Worm (Caenorhabditis elegans) whole organism, midembryonic: ENCODE results near the gene spsb-1.

ENCODE experiments used
- T22C8.4 ChIP-seq: fragments of 200-800 bp; sonication (Bioruptor generic); IDR thresholded peaks from 2 replicates; pipeline ENCODE4 v1.3.6; 2022; ENCODE audit warnings: missing genetic modification characterization, missing compliant biosample characterization
- cog-1 ChIP-seq: sonication (generic microtip); optimal IDR thresholded peaks from 2 replicates; lab custom pipeline; 2016; ENCODE audit warnings: missing genetic modification characterization, missing compliant biosample characterization
- flt-1 ChIP-seq: fragments of 200-800 bp; sonication (Bioruptor generic); IDR thresholded peaks from 2 replicates; pipeline ENCODE4 v1.3.6; 2022; ENCODE audit warnings: missing genetic modification characterization, missing compliant biosample characterization
- klf-2 ChIP-seq: fragments of 200-800 bp; sonication (Bioruptor generic); conservative IDR thresholded peaks from 2 replicates; pipeline ENCODE4 v1.3.6; 2022; ENCODE audit warnings: missing genetic modification reagents, missing genetic modification characterization, missing compliant biosample characterization
- med-1 ChIP-seq: sonication (generic microtip); optimal IDR thresholded peaks from 2 replicates; lab custom pipeline; 2017; ENCODE audit warnings: missing genetic modification characterization, mild to moderate bottlenecking, missing compliant biosample characterization, antibody characterized with exemption, missing genetic modification reagents; ENCODE audit not compliant: insufficient read depth
- ref-1 ChIP-seq: fragments of 200-800 bp; sonication (Bioruptor generic); conservative IDR thresholded peaks from 2 replicates; pipeline ENCODE4 v1.3.6; 2022; ENCODE audit warnings: missing genetic modification reagents, missing genetic modification characterization, missing compliant biosample characterization
- tab-1 ChIP-seq: fragments of 200-800 bp; sonication (Bioruptor generic); IDR thresholded peaks from 2 replicates; pipeline ENCODE4 v1.3.6; 2022; ENCODE audit warnings: missing genetic modification characterization, missing compliant biosample characterization
- ztf-23 ChIP-seq: fragments of 200-800 bp; sonication (Bioruptor generic); IDR thresholded peaks from 2 replicates; pipeline ENCODE4 v1.3.6; 2022; ENCODE audit warnings: missing genetic modification reagents, missing genetic modification characterization, missing compliant biosample characterization
- ztf-29 ChIP-seq: fragments of 200-800 bp; sonication (Bioruptor generic); IDR thresholded peaks from 2 replicates; pipeline ENCODE4 v1.3.6; 2022; ENCODE audit warnings: missing genetic modification reagents, missing genetic modification characterization, missing compliant biosample characterization

The spsb-1 gene

DNA sequence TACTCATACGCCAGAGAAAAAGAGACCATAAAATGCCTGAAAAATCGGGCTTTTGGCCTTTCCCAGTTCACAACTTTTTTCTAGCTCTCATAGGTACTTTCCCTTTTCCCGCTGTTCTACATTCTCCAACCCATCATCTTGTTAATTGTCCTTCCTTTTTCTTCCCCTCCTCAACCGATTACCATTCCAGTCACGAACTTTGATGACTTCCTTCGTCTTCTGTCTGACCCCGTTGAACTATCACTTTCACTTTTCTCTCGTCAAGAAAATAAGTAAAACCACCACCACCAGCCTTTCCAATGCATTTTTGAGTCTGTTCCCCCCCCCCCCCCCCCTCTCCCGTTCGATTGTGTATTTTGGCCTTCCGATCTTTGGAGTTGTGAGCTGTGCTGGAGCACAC is 64.0 kb downstream of the spsb-1 start:
- TF ChIP-seq med-1 (GFP tag; lab: Kevin White, UChicago) (no peak), ztf-29 (GFP tag; lab: Robert Waterston, UW) (no peak), ztf-23 (GFP tag; lab: Robert Waterston, UW) (no peak), cog-1 (tag; lab: Kevin White, UChicago) (no peak), ref-1 (GFP tag; lab: Robert Waterston, UW) (no peak), T22C8.4 (GFP tag; lab: Robert Waterston, UW) (no peak), flt-1 (GFP tag; lab: Robert Waterston, UW) (no peak), klf-2 (GFP tag; lab: Robert Waterston, UW) (no peak), tab-1 (no peak)

DNA sequence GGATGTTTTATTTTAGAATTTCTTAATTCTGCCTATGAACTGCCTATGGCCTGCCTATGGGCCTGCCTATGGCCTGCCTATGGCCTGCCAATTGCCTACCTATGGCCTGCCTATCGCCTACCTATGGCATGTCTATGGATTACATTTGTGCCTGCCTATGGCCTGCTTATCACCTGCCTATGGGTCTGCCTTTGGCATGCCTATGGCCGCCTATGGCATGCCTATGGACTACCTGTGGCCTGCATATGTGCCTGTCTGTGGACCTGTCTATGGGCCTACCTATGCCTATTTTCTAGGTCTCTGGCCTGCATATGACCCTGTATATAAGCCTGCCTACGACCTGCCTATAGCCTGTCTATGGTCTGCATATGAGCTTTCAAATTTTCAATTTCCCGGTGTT is 64.5 kb downstream of the spsb-1 start:
- TF ChIP-seq ref-1 (GFP tag; lab: Robert Waterston, UW) = no peak
- TF ChIP-seq cog-1 (tag; lab: Kevin White, UChicago) = no peak
- TF ChIP-seq T22C8.4 (GFP tag; lab: Robert Waterston, UW) = no peak
- no peak for TF ChIP-seq flt-1 (GFP tag; lab: Robert Waterston, UW)
- TF ChIP-seq klf-2 (GFP tag; lab: Robert Waterston, UW) = no peak; the same call in 1 of the 2 replicates
- TF ChIP-seq ztf-23 (GFP tag; lab: Robert Waterston, UW) = 0 out of 2 replicates have a peak, but pooled peaks have one; percentile 66
- no peak for TF ChIP-seq ztf-29 (GFP tag; lab: Robert Waterston, UW)
- no peak for TF ChIP-seq med-1 (GFP tag; lab: Kevin White, UChicago)
- 0 out of 2 replicates have a peak, but pooled peaks have one; percentile 42 for TF ChIP-seq tab-1

DNA sequence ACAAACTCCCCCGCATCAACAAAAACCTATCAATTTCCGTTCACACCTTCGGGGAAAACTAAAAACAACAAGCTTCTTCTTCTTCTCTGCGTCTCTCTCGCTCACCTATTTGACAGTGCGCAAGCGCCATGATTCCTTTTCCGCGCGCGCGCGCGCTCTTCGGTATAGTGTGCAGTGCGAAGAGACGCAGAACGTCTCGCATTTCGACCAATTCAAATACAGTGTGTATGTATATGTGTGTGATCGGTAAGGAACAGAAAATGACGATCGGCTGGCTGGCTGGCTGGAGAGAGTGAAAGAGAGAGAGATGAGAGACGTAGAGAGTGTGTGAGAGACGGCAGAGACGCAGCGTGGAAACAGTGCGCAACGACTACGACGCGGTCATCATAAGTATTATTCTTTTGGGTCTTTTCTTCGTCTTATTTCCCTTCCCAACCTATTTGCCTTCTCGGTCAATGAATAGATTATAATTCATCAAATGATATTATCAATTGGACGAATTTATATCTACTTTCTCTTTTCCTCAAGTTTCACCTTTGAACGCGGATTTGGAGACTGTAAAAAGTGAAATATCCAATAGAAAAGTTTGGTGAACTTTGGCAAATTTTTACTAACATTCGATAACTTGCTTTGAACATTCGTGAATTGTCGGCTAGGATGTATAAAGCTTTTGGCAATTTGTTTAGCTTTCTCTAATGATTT is 66.7 kb downstream of the spsb-1 start:
- TF ChIP-seq flt-1 (GFP tag; lab: Robert Waterston, UW) (no peak), ztf-29 (GFP tag; lab: Robert Waterston, UW) (peak; percentile 52; the same call in 1 of the 2 replicates), cog-1 (tag; lab: Kevin White, UChicago) (peak; percentile 77), klf-2 (GFP tag; lab: Robert Waterston, UW) (no peak), ztf-23 (GFP tag; lab: Robert Waterston, UW) (0 out of 2 replicates have a peak, but pooled peaks have one; percentile 40)

DNA sequence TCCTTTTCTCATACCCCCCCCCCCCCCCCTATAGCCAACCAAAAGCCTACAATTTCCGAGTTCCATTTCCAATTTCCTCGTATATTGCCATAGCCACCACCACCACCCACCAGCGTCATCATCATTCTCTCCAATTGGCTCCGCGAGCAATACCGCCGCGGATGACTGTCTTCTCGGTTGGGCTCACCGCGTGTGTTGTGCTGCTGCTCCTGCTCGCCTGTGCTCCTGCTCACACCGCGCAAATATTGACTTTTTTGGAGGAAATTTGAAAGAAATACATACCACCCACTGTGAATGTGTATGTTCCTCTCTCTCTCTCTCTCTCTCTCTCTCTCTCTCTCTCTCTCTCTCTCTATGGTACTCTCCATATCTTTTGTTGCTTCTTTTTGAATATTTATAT is 68.1 kb downstream of the spsb-1 start:
- TF ChIP-seq ztf-29 (GFP tag; lab: Robert Waterston, UW) (no peak), ref-1 (GFP tag; lab: Robert Waterston, UW) (no peak), T22C8.4 (GFP tag; lab: Robert Waterston, UW) (no peak), med-1 (GFP tag; lab: Kevin White, UChicago) (no peak), cog-1 (tag; lab: Kevin White, UChicago) (no peak), tab-1 (no peak), klf-2 (GFP tag; lab: Robert Waterston, UW) (no peak), ztf-23 (GFP tag; lab: Robert Waterston, UW) (no peak), flt-1 (GFP tag; lab: Robert Waterston, UW) (no peak)

DNA sequence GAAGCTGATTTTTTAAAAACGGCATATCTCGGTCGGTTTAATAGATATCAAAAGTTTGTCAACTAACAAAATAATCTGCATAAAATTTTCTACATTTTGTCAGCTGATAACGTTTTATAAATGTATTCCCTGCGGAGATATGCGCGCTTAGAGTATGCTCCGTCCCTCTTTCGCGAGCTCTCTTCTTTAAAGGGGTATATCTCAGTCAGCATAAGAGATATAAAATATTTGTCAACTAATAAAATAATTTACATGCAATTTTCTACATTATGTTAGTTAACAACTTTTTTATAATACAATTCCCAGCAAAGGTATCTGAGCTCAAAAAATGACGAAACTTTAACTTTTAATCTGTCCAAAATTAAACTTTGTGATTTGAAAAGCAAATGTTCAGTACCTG is 68.9 kb downstream of the spsb-1 start:
- TF ChIP-seq klf-2 (GFP tag; lab: Robert Waterston, UW) = no peak
- no peak for TF ChIP-seq T22C8.4 (GFP tag; lab: Robert Waterston, UW)
- TF ChIP-seq ztf-29 (GFP tag; lab: Robert Waterston, UW) = no peak
- no peak for TF ChIP-seq ref-1 (GFP tag; lab: Robert Waterston, UW)
- TF ChIP-seq tab-1 = no peak
- TF ChIP-seq med-1 (GFP tag; lab: Kevin White, UChicago) = no peak
- TF ChIP-seq ztf-23 (GFP tag; lab: Robert Waterston, UW) = no peak
- TF ChIP-seq flt-1 (GFP tag; lab: Robert Waterston, UW) = no peak
- TF ChIP-seq cog-1 (tag; lab: Kevin White, UChicago) = no peak

DNA sequence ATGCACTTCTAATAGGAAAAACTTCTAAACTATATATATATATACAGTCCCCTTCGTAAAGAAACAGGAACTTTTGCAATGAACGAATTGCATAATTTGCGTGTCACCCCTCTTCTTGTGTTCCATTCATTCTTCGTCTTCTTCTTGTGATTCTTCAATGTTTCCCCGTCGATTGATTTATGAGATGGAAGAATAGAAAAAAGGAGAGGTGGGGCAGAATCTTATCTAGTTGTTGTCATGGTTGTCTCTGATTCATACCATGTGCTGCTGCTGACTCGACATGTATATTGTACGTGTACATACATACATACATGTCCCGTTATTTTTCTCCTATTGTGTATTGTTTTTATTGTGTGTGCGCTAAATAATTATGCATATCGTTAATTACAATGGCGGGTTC is 69.4 kb downstream of the spsb-1 start:
- TF ChIP-seq tab-1 (no peak), ztf-23 (GFP tag; lab: Robert Waterston, UW) (no peak), med-1 (GFP tag; lab: Kevin White, UChicago) (no peak), ztf-29 (GFP tag; lab: Robert Waterston, UW) (no peak), klf-2 (GFP tag; lab: Robert Waterston, UW) (no peak), ref-1 (GFP tag; lab: Robert Waterston, UW) (no peak), flt-1 (GFP tag; lab: Robert Waterston, UW) (no peak), cog-1 (tag; lab: Kevin White, UChicago) (no peak), T22C8.4 (GFP tag; lab: Robert Waterston, UW) (no peak)

DNA sequence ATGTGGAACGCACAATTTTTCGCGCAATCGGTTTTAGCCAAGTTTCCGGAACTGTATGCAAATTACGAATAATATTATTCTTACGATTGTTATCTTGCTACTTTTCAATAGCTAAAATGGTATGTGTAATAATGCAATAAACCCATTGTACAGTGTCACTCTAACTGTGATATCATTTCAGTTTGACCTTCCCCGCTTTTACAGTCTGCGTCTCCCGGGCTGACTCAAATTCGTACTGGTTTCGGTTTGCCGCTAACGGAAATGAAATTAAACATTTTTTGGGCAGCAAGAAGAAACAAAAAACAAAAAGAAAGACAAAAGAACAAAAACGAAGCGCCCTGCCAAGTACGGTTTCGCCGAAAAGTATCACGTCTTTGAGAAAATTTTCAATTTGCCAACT is 70.0 kb downstream of the spsb-1 start:
- TF ChIP-seq ztf-23 (GFP tag; lab: Robert Waterston, UW) = no peak
- TF ChIP-seq T22C8.4 (GFP tag; lab: Robert Waterston, UW) = no peak
- TF ChIP-seq flt-1 (GFP tag; lab: Robert Waterston, UW) = no peak
- TF ChIP-seq ztf-29 (GFP tag; lab: Robert Waterston, UW) = no peak
- no peak for TF ChIP-seq klf-2 (GFP tag; lab: Robert Waterston, UW)
- TF ChIP-seq cog-1 (tag; lab: Kevin White, UChicago) = no peak
- TF ChIP-seq med-1 (GFP tag; lab: Kevin White, UChicago) = no peak
- no peak for TF ChIP-seq ref-1 (GFP tag; lab: Robert Waterston, UW)
- no peak for TF ChIP-seq tab-1

DNA sequence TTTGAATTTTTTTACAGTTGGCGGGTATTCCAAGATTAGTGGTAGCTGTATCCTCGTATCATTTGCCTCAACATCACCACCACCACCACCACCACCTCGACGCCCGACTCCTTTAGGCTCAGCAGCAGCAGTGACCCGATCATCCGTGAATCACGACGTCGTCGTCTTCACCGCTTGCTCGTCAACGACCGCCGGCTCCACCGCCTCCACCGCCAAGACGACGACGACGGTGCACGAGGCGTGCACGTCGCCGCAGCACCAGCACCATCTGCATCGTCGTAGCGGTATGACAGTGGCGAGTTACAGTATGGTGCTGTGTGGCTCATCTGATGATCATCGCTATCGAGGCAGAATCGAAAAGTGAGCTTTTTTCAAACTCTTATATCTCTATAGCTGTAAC is 71.7 kb downstream of the spsb-1 start, which contains the start of gene rga-9:
rga-9 (plus strand) TSS at position 16 of the 400 bp plus-strand sequence.
- no peak for TF ChIP-seq flt-1 (GFP tag; lab: Robert Waterston, UW)
- no peak for TF ChIP-seq cog-1 (tag; lab: Kevin White, UChicago)
- TF ChIP-seq T22C8.4 (GFP tag; lab: Robert Waterston, UW) = no peak
- TF ChIP-seq tab-1 = 0 out of 2 replicates have a peak, but pooled peaks have one; percentile 11

DNA sequence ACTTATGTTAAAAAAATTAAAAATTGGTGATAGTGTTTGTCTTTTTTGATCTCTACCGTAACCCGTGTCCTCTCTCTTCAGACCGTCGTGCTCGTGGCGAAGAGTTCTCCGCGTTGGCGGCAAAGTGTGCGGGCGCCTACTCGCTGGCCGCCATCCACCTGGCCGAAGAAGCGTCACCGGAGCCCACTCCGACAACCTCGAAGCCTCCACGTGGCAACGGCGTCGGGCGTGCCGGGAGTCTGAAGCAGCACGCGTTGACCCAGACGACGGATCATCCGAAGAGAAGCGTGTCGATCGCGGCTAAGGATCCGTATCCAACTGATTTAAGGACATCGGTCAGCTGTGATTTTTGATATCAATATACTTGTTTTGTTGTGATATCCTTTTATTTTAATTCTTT is 76.4 kb downstream of the spsb-1 start:
- TF ChIP-seq T22C8.4 (GFP tag; lab: Robert Waterston, UW) (no peak), klf-2 (GFP tag; lab: Robert Waterston, UW) (no peak), flt-1 (GFP tag; lab: Robert Waterston, UW) (no peak), ref-1 (GFP tag; lab: Robert Waterston, UW) (no peak)
